Worm (Caenorhabditis elegans): ENCODE measurements around the gene pld-1.
A peak's percentile ranks its signal among the peaks of the same experiment; 100 is the strongest.

ce11 chrII:5093945-5094344 is 2.5 kb upstream of the pld-1 start, which contains the start of gene C04G6.13:
- TF ChIP-seq ceh-20 (GFP tag; IDR thresholded peaks at IDR 0.05) (no peak), ztf-11 (tag; optimal IDR thresholded peaks at IDR 0.05) (no peak), dpl-1 (GFP tag; optimal IDR thresholded peaks at IDR 0.05) (no peak), ctbp-1 (GFP tag; IDR thresholded peaks at IDR 0.05) (no peak), lin-39 (tag; optimal IDR thresholded peaks at IDR 0.05) (no peak), fkh-10 (GFP tag; optimal IDR thresholded peaks at IDR 0.05) (no peak), lin-38 (GFP tag; IDR thresholded peaks at IDR 0.05) (no peak), unc-62 (GFP tag; optimal IDR thresholded peaks at IDR 0.05 in 1 of 2) (peak in 1 of 2 experiments; percentile 35), unc-62 (tag; optimal IDR thresholded peaks at IDR 0.05) (no peak), spr-1 (tag; optimal IDR thresholded peaks at IDR 0.05) (no peak), unc-39 (tag; optimal IDR thresholded peaks at IDR 0.05) (no peak), zag-1 (tag; optimal IDR thresholded peaks at IDR 0.05) (no peak)

All from whole organism, L4 larva.